Worm (Caenorhabditis elegans): Measurements from ENCODE around the gene srw-134.

DNA sequence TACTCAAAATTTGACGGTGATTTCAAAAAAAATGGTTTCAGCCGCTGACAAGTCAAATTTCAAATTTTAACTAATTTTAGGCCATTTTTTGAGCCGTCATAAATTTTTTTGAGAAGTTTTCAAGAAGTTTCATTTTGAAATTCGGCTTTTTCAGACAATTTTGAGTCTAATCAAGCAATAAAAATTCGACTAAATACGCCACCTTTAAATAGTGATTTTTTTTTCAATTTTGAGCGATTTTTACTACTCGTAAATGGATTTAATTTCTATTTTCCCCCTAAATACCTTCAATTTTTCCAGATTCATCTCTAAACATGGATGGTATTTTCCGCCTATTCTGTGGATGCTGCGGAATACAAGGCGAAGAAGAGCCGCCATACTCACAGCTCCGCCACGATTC lies 31.8 kb upstream of the srw-134 start, which contains the start of gene Y45G5AL.1:
- TF ChIP-seq W03F9.2 (tag; optimal IDR thresholded peaks at IDR 0.05) (no peak), him-1 (tag; optimal IDR thresholded peaks at IDR 0.05) (no peak), dao-5 (tag; optimal IDR thresholded peaks at IDR 0.05) (no peak)
